Worm (Caenorhabditis elegans) whole organism, L1 larva: ENCODE data around the gene ugt-24.

Experiments
- C04F5.9 ChIP-seq: sonication (generic microtip); optimal IDR thresholded peaks from 2 replicates; lab custom pipeline; 2016; ENCODE audit warnings: missing genetic modification characterization, missing compliant biosample characterization
- C34B4.2 ChIP-seq: sonication (generic microtip); optimal IDR thresholded peaks from 2 replicates; lab custom pipeline; 2017; ENCODE audit warnings: mild to moderate bottlenecking, missing genetic modification characterization, missing compliant biosample characterization
- Y116A8C.19 ChIP-seq: sonication (generic microtip); optimal IDR thresholded peaks from 2 replicates; lab custom pipeline; 2016; ENCODE audit warnings: missing compliant biosample characterization, missing genetic modification characterization, borderline replicate concordance
- aly-2 ChIP-seq: fragments of 150-350 bp; optimal IDR thresholded peaks from 2 replicates; lab custom pipeline; 2014; ENCODE audit warnings: missing biosample characterization, missing genetic modification characterization
- blmp-1 ChIP-seq: fragments of 150-350 bp; optimal IDR thresholded peaks from 2 replicates; lab custom pipeline; 2014; ENCODE audit warnings: missing biosample characterization, missing genetic modification characterization
- ceh-8 ChIP-seq: fragments of 200-800 bp; sonication (Bioruptor generic); optimal IDR thresholded peaks from 2 replicates; lab custom pipeline; 2018; ENCODE audit warnings: mild to moderate bottlenecking, missing genetic modification characterization, moderate library complexity, missing compliant biosample characterization
- ceh-82 ChIP-seq, 3 experiments: fragments of 150-350 bp in 1 of 3; sonication (generic microtip) in 2 of 3; optimal IDR thresholded peaks; 2 replicates each; lab custom pipeline; 2014 to 2017; ENCODE audit warnings: missing biosample characterization in 3 of 3, missing genetic modification characterization in 3 of 3
- ceh-88 ChIP-seq: fragments of 200-800 bp; sonication (Bioruptor generic); IDR thresholded peaks from 2 replicates; pipeline ENCODE4 v1.3.6; 2022; ENCODE audit warnings: missing genetic modification characterization, missing compliant biosample characterization
- dpl-1 ChIP-seq, 3 experiments: fragments of 150-350 bp in 2 of 3; sonication (generic microtip) in 1 of 3; optimal IDR thresholded peaks; 2 replicates each; lab custom pipeline; 2014 to 2017; ENCODE audit warnings: missing biosample characterization in 3 of 3, missing genetic modification characterization in 3 of 3, missing genetic modification reagents in 3 of 3
- efl-1 ChIP-seq, 4 experiments: fragments of 150-350 bp; optimal IDR thresholded peaks in 3 of 4; peaks in 1 of 4; 1 replicate in 1 of 4; 2 replicates in 3 of 4; lab custom pipeline; 2014; ENCODE audit warnings: missing biosample characterization in 2 of 4, missing genetic modification characterization in 2 of 4, missing genetic modification reagents in 2 of 4
- efl-3 ChIP-seq: fragments of 200-800 bp; sonication (Bioruptor generic); optimal IDR thresholded peaks from 2 replicates; lab custom pipeline; 2018; ENCODE audit warnings: mild to moderate bottlenecking, missing genetic modification characterization, missing compliant biosample characterization
- egl-13 ChIP-seq: sonication (generic microtip); optimal IDR thresholded peaks from 2 replicates; lab custom pipeline; 2016; ENCODE audit warnings: missing genotype, missing genetic modification reagents, missing genetic modification characterization, missing compliant biosample characterization
- egl-27 ChIP-seq, 2 experiments: fragments of 150-350 bp in 1 of 2; sonication (generic microtip); optimal IDR thresholded peaks; 3 replicates each; lab custom pipeline; 2017 to 2018; ENCODE audit warnings: missing biosample characterization in 2 of 2, missing genetic modification characterization in 2 of 2, missing genetic modification reagents in 2 of 2
- elt-2 ChIP-seq: sonication (generic microtip); optimal IDR thresholded peaks from 2 replicates; lab custom pipeline; 2016; ENCODE audit warnings: missing genetic modification characterization, mild to moderate bottlenecking, inconsistent platforms, missing compliant biosample characterization, missing genetic modification reagents
- elt-3 ChIP-seq, 6 experiments: fragments of 150-350 bp in 1 of 6; sonication (generic microtip); optimal IDR thresholded peaks; 2 replicates each; lab custom pipeline; 2017 to 2018; ENCODE audit warnings: missing biosample characterization in 6 of 6, missing genetic modification characterization in 6 of 6, inconsistent platforms in 1 of 6
- ets-5 ChIP-seq: fragments of 200-800 bp; sonication (Bioruptor generic); IDR thresholded peaks from 2 replicates; pipeline ENCODE4 v1.3.6; 2022; ENCODE audit warnings: missing genetic modification characterization, missing compliant biosample characterization
- fkh-10 ChIP-seq: sonication (generic microtip); optimal IDR thresholded peaks from 2 replicates; lab custom pipeline; 2017; ENCODE audit warnings: missing biosample characterization, missing genetic modification reagents, missing genetic modification characterization
- fkh-4 ChIP-seq: sonication (generic microtip); optimal IDR thresholded peaks from 2 replicates; lab custom pipeline; 2016; ENCODE audit warnings: missing compliant biosample characterization, missing genetic modification characterization, borderline replicate concordance
- fos-1 ChIP-seq: fragments of 150-350 bp; optimal IDR thresholded peaks from 2 replicates; lab custom pipeline; 2014; ENCODE audit warnings: missing biosample characterization, missing genetic modification characterization
- grh-1 ChIP-seq: fragments of 200-800 bp; sonication (Bioruptor generic); IDR thresholded peaks from 2 replicates; pipeline ENCODE4 v1.3.6; 2022; ENCODE audit warnings: missing genetic modification reagents, missing genetic modification characterization, missing compliant biosample characterization
- hlh-17 ChIP-seq: fragments of 200-800 bp; sonication (Bioruptor generic); optimal IDR thresholded peaks from 2 replicates; lab custom pipeline; 2018; ENCODE audit warnings: missing genetic modification characterization, mild to moderate bottlenecking, missing compliant biosample characterization, moderate library complexity, borderline replicate concordance
- hlh-4 ChIP-seq: sonication (generic microtip); optimal IDR thresholded peaks from 2 replicates; lab custom pipeline; 2016; ENCODE audit warnings: mild to moderate bottlenecking, missing genetic modification characterization, missing compliant biosample characterization
- hpl-2 ChIP-seq: fragments of 150-350 bp; optimal IDR thresholded peaks from 2 replicates; lab custom pipeline; 2014; ENCODE audit warnings: missing biosample characterization, missing genetic modification reagents, missing genetic modification characterization
- irx-1 ChIP-seq: sonication (generic microtip); optimal IDR thresholded peaks from 2 replicates; lab custom pipeline; 2016; ENCODE audit warnings: missing genetic modification characterization, missing compliant biosample characterization
- isw-1 ChIP-seq: fragments of 200-800 bp; sonication (Bioruptor generic); IDR thresholded peaks from 2 replicates; pipeline ENCODE4 v1.3.6; 2022; ENCODE audit warnings: missing genetic modification characterization, missing compliant biosample characterization
- lin-13 ChIP-seq: fragments of 150-350 bp; optimal IDR thresholded peaks from 2 replicates; lab custom pipeline; 2014; ENCODE audit warnings: missing biosample characterization, missing genetic modification reagents, missing genetic modification characterization
- lin-15B ChIP-seq: fragments of 150-350 bp; sonication (generic microtip); optimal IDR thresholded peaks from 3 replicates; lab custom pipeline; 2014; ENCODE audit warnings: missing biosample characterization, missing genetic modification characterization
- lin-39 ChIP-seq: fragments of 150-350 bp; optimal IDR thresholded peaks from 2 replicates; lab custom pipeline; 2014; ENCODE audit warnings: missing biosample characterization, missing genetic modification reagents, missing genetic modification characterization
- lsy-2 ChIP-seq, 2 experiments: fragments of 150-350 bp; optimal IDR thresholded peaks; 2 replicates each; lab custom pipeline; 2014; ENCODE audit warnings: missing biosample characterization in 2 of 2, missing genetic modification characterization in 2 of 2
- mab-9 ChIP-seq: fragments of 200-800 bp; sonication (Bioruptor generic); IDR thresholded peaks from 2 replicates; pipeline ENCODE4 v1.3.6; 2022; ENCODE audit warnings: missing genetic modification reagents, missing genetic modification characterization, missing compliant biosample characterization
- mep-1 ChIP-seq: fragments of 150-350 bp; optimal IDR thresholded peaks from 2 replicates; lab custom pipeline; 2014; ENCODE audit warnings: missing biosample characterization, missing genetic modification characterization
- nhr-11 ChIP-seq: fragments of 150-350 bp; optimal IDR thresholded peaks from 2 replicates; lab custom pipeline; 2014; ENCODE audit warnings: missing biosample characterization, missing genetic modification characterization
- nhr-12 ChIP-seq: sonication (generic microtip); optimal IDR thresholded peaks from 2 replicates; lab custom pipeline; 2017; ENCODE audit warnings: missing biosample characterization, missing genetic modification characterization
- nhr-19 ChIP-seq: fragments of 200-800 bp; sonication (Bioruptor generic); conservative IDR thresholded peaks from 2 replicates; pipeline ENCODE4 v1.3.6; 2022; ENCODE audit warnings: missing genetic modification characterization, missing compliant biosample characterization
- nhr-20 ChIP-seq: sonication (generic microtip); optimal IDR thresholded peaks from 2 replicates; lab custom pipeline; 2016; ENCODE audit warnings: mild to moderate bottlenecking, missing genetic modification characterization, missing compliant biosample characterization
- nhr-237 ChIP-seq: fragments of 150-350 bp; optimal IDR thresholded peaks from 2 replicates; lab custom pipeline; 2014; ENCODE audit warnings: missing biosample characterization, missing genetic modification characterization
- nhr-77 ChIP-seq: fragments of 150-350 bp; optimal IDR thresholded peaks from 2 replicates; lab custom pipeline; 2014; ENCODE audit warnings: missing biosample characterization, missing genetic modification characterization
- nhr-84 ChIP-seq: sonication (generic microtip); optimal IDR thresholded peaks from 2 replicates; lab custom pipeline; 2017; ENCODE audit warnings: missing biosample characterization, missing genetic modification characterization
- pag-3 ChIP-seq: sonication (generic microtip); optimal IDR thresholded peaks from 2 replicates; lab custom pipeline; 2017; ENCODE audit warnings: missing genetic modification characterization, mild to moderate bottlenecking, missing compliant biosample characterization, antibody characterized with exemption, borderline replicate concordance; ENCODE audit not compliant: insufficient read depth
- pqm-1 ChIP-seq: sonication (generic microtip); optimal IDR thresholded peaks from 3 replicates; lab custom pipeline; 2017; ENCODE audit warnings: missing biosample characterization, missing genetic modification characterization
- skn-1 ChIP-seq: fragments of 150-350 bp; optimal IDR thresholded peaks from 2 replicates; lab custom pipeline; 2014; ENCODE audit warnings: missing biosample characterization, missing genetic modification characterization
- snpc-4 ChIP-seq: fragments of 150-350 bp; optimal IDR thresholded peaks from 2 replicates; lab custom pipeline; 2014; ENCODE audit warnings: missing biosample characterization, missing genetic modification characterization
- snu-23 ChIP-seq: sonication (generic microtip); optimal IDR thresholded peaks from 2 replicates; lab custom pipeline; 2016; ENCODE audit warnings: missing genetic modification characterization, missing compliant biosample characterization
- sptf-1 ChIP-seq: fragments of 150-350 bp; optimal IDR thresholded peaks from 2 replicates; lab custom pipeline; 2014; ENCODE audit warnings: missing biosample characterization, missing genetic modification characterization
- tbx-2 ChIP-seq: sonication (generic microtip); optimal IDR thresholded peaks from 2 replicates; lab custom pipeline; 2016; ENCODE audit warnings: missing genetic modification characterization, missing compliant biosample characterization
- tlp-1 ChIP-seq: fragments of 150-350 bp; optimal IDR thresholded peaks from 2 replicates; lab custom pipeline; 2014; ENCODE audit warnings: missing biosample characterization, missing genetic modification characterization
- unc-30 ChIP-seq: sonication (generic microtip); optimal IDR thresholded peaks from 2 replicates; lab custom pipeline; 2017; ENCODE audit warnings: missing biosample characterization, missing genetic modification characterization
- unc-62 ChIP-seq: fragments of 150-350 bp; optimal IDR thresholded peaks from 2 replicates; lab custom pipeline; 2014; ENCODE audit warnings: missing biosample characterization, missing genetic modification reagents, missing genetic modification characterization
- unc-98 ChIP-seq: fragments of 200-800 bp; sonication (Bioruptor generic); IDR thresholded peaks from 2 replicates; pipeline ENCODE4 v1.3.6; 2022; ENCODE audit warnings: missing genetic modification characterization, missing compliant biosample characterization
- vab-15 ChIP-seq: sonication (generic microtip); optimal IDR thresholded peaks from 2 replicates; lab custom pipeline; 2017; ENCODE audit warnings: missing genotype, mild to moderate bottlenecking, missing genetic modification characterization, missing compliant biosample characterization
- zag-1 ChIP-seq: fragments of 150-350 bp; optimal IDR thresholded peaks from 2 replicates; lab custom pipeline; 2014; ENCODE audit warnings: missing biosample characterization, missing genetic modification characterization
- zip-4 ChIP-seq: fragments of 200-800 bp; sonication (Bioruptor generic); optimal IDR thresholded peaks from 2 replicates; lab custom pipeline; 2018; ENCODE audit warnings: mild to moderate bottlenecking, missing genetic modification characterization, moderate library complexity, missing compliant biosample characterization

Gene ugt-24

ce11 chrIV:6206294-6206776 lies 4.2 kb downstream of the ugt-24 start, which contains the start of gene C49A9.10:
C49A9.10 (minus strand) TSS chrIV:6206344.
- TF ChIP-seq tbx-2 (tag; lab: Kevin White, UChicago) (peak; percentile 96), isw-1 (GFP tag; lab: Robert Waterston, UW) (peak; percentile 85), hpl-2 (GFP tag; lab: Kevin White, UChicago) (peak; percentile 47), pag-3 (tag; lab: Kevin White, UChicago) (no peak), snu-23 (GFP tag; lab: Kevin White, UChicago) (peak; percentile 91), nhr-237 (tag; lab: Kevin White, UChicago) (no peak), egl-27 (tag; optimal IDR thresholded peaks at IDR 0.05; lab: Kevin White, UChicago) (no peak), ceh-82 (tag; optimal IDR thresholded peaks at IDR 0.05; lab: Kevin White, UChicago) (peak; percentile 80 to 84 (median 83)), zip-4 (GFP tag; lab: Kevin White, UChicago) (peak; percentile 80), ceh-8 (peak; percentile 82), nhr-19 (GFP tag; lab: Robert Waterston, UW) (peak; percentile 89), efl-3 (GFP tag; lab: Kevin White, UChicago) (peak; percentile 45), lin-13 (peak; percentile 63), ets-5 (no peak), nhr-84 (tag; lab: Kevin White, UChicago) (no peak), zag-1 (no peak), irx-1 (tag; lab: Kevin White, UChicago) (peak; percentile 98), Y116A8C.19 (peak; percentile 88), elt-2 (tag; lab: Kevin White, UChicago) (peak; percentile 88), fkh-4 (tag; lab: Kevin White, UChicago) (peak; percentile 98), unc-30 (no peak), C04F5.9 (tag; lab: Kevin White, UChicago) (peak; percentile 93), fkh-10 (GFP tag; lab: Kevin White, UChicago) (no peak), mep-1 (tag; lab: Kevin White, UChicago) (peak; percentile 84), efl-1 (optimal IDR thresholded peaks at IDR 0.05; lab: Kevin White, UChicago) (peak; percentile 98 to 99), efl-1 (GFP tag; optimal IDR thresholded peaks at IDR 0.05 in 1 of 2; lab: Kevin White, UChicago) (peak; percentile 98 to 100), sptf-1 (tag; lab: Kevin White, UChicago) (no peak), pqm-1 (tag; lab: Kevin White, UChicago) (no peak), lin-15B (tag; lab: Kevin White, UChicago) (peak; percentile 65), lin-39 (peak; percentile 80), nhr-20 (peak; percentile 94), egl-13 (tag; lab: Kevin White, UChicago) (peak; percentile 95), ceh-88 (GFP tag; lab: Robert Waterston, UW) (peak; percentile 80), elt-3 (tag; optimal IDR thresholded peaks at IDR 0.05; lab: Kevin White, UChicago) (peak in 3 of 6 experiments; percentile 5 to 76 (median 21)), mab-9 (GFP tag; lab: Robert Waterston, UW) (peak; percentile 89), fos-1 (tag; lab: Kevin White, UChicago) (peak; percentile 58), C34B4.2 (tag; lab: Kevin White, UChicago) (peak; percentile 61), vab-15 (peak; percentile 58), unc-98 (GFP tag; lab: Robert Waterston, UW) (peak; percentile 89), hlh-4 (tag; lab: Kevin White, UChicago) (peak; percentile 88), skn-1 (tag; lab: Kevin White, UChicago) (peak; percentile 79), lsy-2 (tag; optimal IDR thresholded peaks at IDR 0.05; lab: Kevin White, UChicago) (peak; percentile 88 to 90), blmp-1 (tag; lab: Kevin White, UChicago) (peak; percentile 27), snpc-4 (tag; lab: Kevin White, UChicago) (peak; percentile 70), unc-62 (GFP tag; lab: Kevin White, UChicago) (no peak), grh-1 (peak; percentile 87), nhr-11 (tag; lab: Kevin White, UChicago) (peak; percentile 28), tlp-1 (tag; lab: Kevin White, UChicago) (no peak), nhr-77 (tag; lab: Kevin White, UChicago) (peak; percentile 2), hlh-17 (GFP tag; lab: Kevin White, UChicago) (peak; percentile 74), dpl-1 (GFP tag; optimal IDR thresholded peaks at IDR 0.05; lab: Kevin White, UChicago) (peak; percentile 95 to 97 (median 97)), aly-2 (tag; lab: Kevin White, UChicago) (peak; percentile 9), nhr-12 (tag; lab: Kevin White, UChicago) (no peak)
